Worm (Caenorhabditis elegans) whole organism, late embryonic: ENCODE data around the gene H12I19.115.

Source experiments
- F13H6.1 ChIP-seq: sonication (generic microtip); optimal IDR thresholded peaks from 2 replicates; lab custom pipeline; 2016; ENCODE audit warnings: missing genetic modification characterization, missing compliant biosample characterization
- ahr-1 ChIP-seq: sonication (generic microtip); optimal IDR thresholded peaks from 2 replicates; lab custom pipeline; 2016; ENCODE audit warnings: missing genetic modification characterization, missing compliant biosample characterization
- ceh-48 ChIP-seq: sonication (generic microtip); optimal IDR thresholded peaks from 2 replicates; lab custom pipeline; 2016; ENCODE audit warnings: missing genetic modification characterization, inconsistent platforms, missing compliant biosample characterization
- dmd-4 ChIP-seq: sonication (generic microtip); optimal IDR thresholded peaks from 2 replicates; lab custom pipeline; 2016; ENCODE audit warnings: borderline replicate concordance, missing genetic modification characterization, missing compliant biosample characterization
- gmeb-2 ChIP-seq: sonication (generic microtip); optimal IDR thresholded peaks from 2 replicates; lab custom pipeline; 2016; ENCODE audit warnings: missing genetic modification characterization, inconsistent platforms, missing compliant biosample characterization
- sdc-2 ChIP-seq: sonication (generic microtip); optimal IDR thresholded peaks from 2 replicates; lab custom pipeline; 2016; ENCODE audit warnings: missing genotype, missing genetic modification characterization, missing compliant biosample characterization
- tbx-2 ChIP-seq: sonication (generic microtip); optimal IDR thresholded peaks from 2 replicates; lab custom pipeline; 2016; ENCODE audit warnings: missing genetic modification characterization, missing compliant biosample characterization
- unc-42 ChIP-seq: sonication (generic microtip); optimal IDR thresholded peaks from 2 replicates; lab custom pipeline; 2016; ENCODE audit warnings: missing genotype, missing genetic modification characterization, missing compliant biosample characterization

DNA sequence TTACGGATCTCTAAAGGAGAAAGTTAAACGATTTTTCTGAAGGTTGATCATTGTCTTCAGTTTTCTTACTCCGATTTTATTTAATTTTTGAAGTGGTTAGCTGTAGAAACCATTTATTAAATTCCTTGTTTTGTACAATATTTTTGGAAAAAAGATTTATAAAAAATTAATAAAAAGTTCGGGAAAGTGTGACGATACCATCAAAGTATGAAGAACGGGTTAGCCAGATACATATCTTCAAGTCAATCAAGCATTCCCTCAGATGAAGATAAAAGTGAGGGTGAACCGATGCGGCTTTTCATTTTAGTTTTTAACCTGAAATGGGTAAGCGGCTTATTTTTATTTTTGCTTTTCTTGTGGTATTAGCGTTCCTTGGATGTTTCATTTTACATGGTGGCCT, 37.8 kb upstream of the H12I19.115 start, which contains the start of gene R05A10.6:
- no peak for TF ChIP-seq ahr-1 (tag; lab: Kevin White, UChicago)
- no peak for TF ChIP-seq ceh-48 (tag; lab: Kevin White, UChicago)
- TF ChIP-seq sdc-2 (tag; lab: Kevin White, UChicago), result no peak
- no peak for TF ChIP-seq dmd-4 (tag; lab: Kevin White, UChicago)
- no peak for TF ChIP-seq unc-42 (tag; lab: Kevin White, UChicago)
- no peak for TF ChIP-seq F13H6.1 (tag; lab: Kevin White, UChicago)
- no peak for TF ChIP-seq gmeb-2
- no peak for TF ChIP-seq tbx-2 (tag; lab: Kevin White, UChicago)
